Worm (Caenorhabditis elegans): ENCODE data around the gene spe-36.

spe-36 gene

ce11 chrIV:11593415-11594190 is 1.5 kb upstream of the spe-36 start, which contains the start of gene F40F11.3 (continued):
- no peak for TF ChIP-seq F57C9.4 (tag; optimal IDR thresholded peaks at IDR 0.05)
- TF ChIP-seq egl-44 (GFP tag; IDR thresholded peaks at IDR 0.05), result peak; percentile 64; the same call in 1 of the 2 replicates
- peak; percentile 61 for TF ChIP-seq K11D2.4 (GFP tag; IDR thresholded peaks at IDR 0.05)
- no peak; the same call in 1 of the 2 replicates for TF ChIP-seq zfh-2 (GFP tag; conservative IDR thresholded peaks at IDR 0.05)
- peak; percentile 41 for TF ChIP-seq nhr-80 (tag; optimal IDR thresholded peaks at IDR 0.05)
- TF ChIP-seq B0019.2 (GFP tag; conservative IDR thresholded peaks at IDR 0.05), result no peak
- peak; percentile 87 for TF ChIP-seq repo-1 (tag; optimal IDR thresholded peaks at IDR 0.05)
- TF ChIP-seq madf-6 (GFP tag; IDR thresholded peaks at IDR 0.05), result peak; percentile 8; the same call in 1 of the 2 replicates
- TF ChIP-seq C06A6.2 (GFP tag; conservative IDR thresholded peaks at IDR 0.05), result peak; percentile 78; the same call in 1 of the 2 replicates
- TF ChIP-seq lin-54 (GFP tag; optimal IDR thresholded peaks at IDR 0.05), result peak; percentile 65
- peak; percentile 34 for TF ChIP-seq ztf-22 (GFP tag; optimal IDR thresholded peaks at IDR 0.05)
- TF ChIP-seq tbx-9 (tag; optimal IDR thresholded peaks at IDR 0.05; ENCODE audit: borderline replicate concordance), result no peak
- TF ChIP-seq Y67H2A.10 (GFP tag; conservative IDR thresholded peaks at IDR 0.05), result 0 out of 2 replicates have a peak, but pooled peaks have one; percentile 37
- peak; percentile 66; the same call in 1 of the 2 replicates for TF ChIP-seq lin-26 (GFP tag; IDR thresholded peaks at IDR 0.05)
- TF ChIP-seq B0035.1 (tag; optimal IDR thresholded peaks at IDR 0.05), result no peak
- no peak for TF ChIP-seq B0261.1 (tag; optimal IDR thresholded peaks at IDR 0.05)
- no peak for TF ChIP-seq mes-4 (tag; optimal IDR thresholded peaks at IDR 0.05)
- TF ChIP-seq dox-1 (GFP tag; IDR thresholded peaks at IDR 0.05), result peak; percentile 68
- TF ChIP-seq die-1 (tag; optimal IDR thresholded peaks at IDR 0.05), result peak; percentile 54
- no peak for TF ChIP-seq unc-130 (GFP tag; optimal IDR thresholded peaks at IDR 0.05)
- TF ChIP-seq nhr-90 (tag; optimal IDR thresholded peaks at IDR 0.05), result peak; percentile 13
- TF ChIP-seq lsl-1 (GFP tag; optimal IDR thresholded peaks at IDR 0.05), result no peak
- peak; percentile 32 for TF ChIP-seq dpl-1 (GFP tag; optimal IDR thresholded peaks at IDR 0.05)
- TF ChIP-seq somi-1 (GFP tag; optimal IDR thresholded peaks at IDR 0.05), result peak; percentile 16
- peak in 1 of 3 experiments; percentile 82 for TF ChIP-seq lin-35 (GFP tag; optimal IDR thresholded peaks at IDR 0.05)
- TF ChIP-seq let-607 (tag; optimal IDR thresholded peaks at IDR 0.05), result peak in 1 of 2 experiments; percentile 52
- no peak for TF ChIP-seq F39B2.1 (GFP tag; IDR thresholded peaks at IDR 0.05)
- no peak for TF ChIP-seq mxl-1 (tag; optimal IDR thresholded peaks at IDR 0.05)
- TF ChIP-seq snpc-1.3 (tag; optimal IDR thresholded peaks at IDR 0.05; ENCODE audit: insufficient read depth), result no peak
- TF ChIP-seq F33H1.4 (GFP tag; IDR thresholded peaks at IDR 0.05), result peak; percentile 34; the same call in 1 of the 2 replicates
- no peak for TF ChIP-seq hsf-1 (GFP tag; IDR thresholded peaks at IDR 0.05)
- TF ChIP-seq madf-10 (tag; optimal IDR thresholded peaks at IDR 0.05), result peak; percentile 71
- 0 out of 2 replicates have a peak, but pooled peaks have one; percentile 48 for TF ChIP-seq madf-3 (GFP tag; IDR thresholded peaks at IDR 0.05)
- TF ChIP-seq hmg-1.2 (GFP tag; IDR thresholded peaks at IDR 0.05), result peak; percentile 96
- no peak for TF ChIP-seq attf-3 (GFP tag; conservative IDR thresholded peaks at IDR 0.05)
- peak; percentile 26 for TF ChIP-seq B0336.3 (GFP tag; IDR thresholded peaks at IDR 0.05)
- peak; percentile 73 for TF ChIP-seq ekl-4 (GFP tag; IDR thresholded peaks at IDR 0.05)
- no peak for TF ChIP-seq nfya-1 (tag; optimal IDR thresholded peaks at IDR 0.05; ENCODE audit: borderline replicate concordance, insufficient read depth)
- no peak; the same call in 1 of the 2 replicates for TF ChIP-seq ceh-58 (GFP tag; IDR thresholded peaks at IDR 0.05)
- TF ChIP-seq T07F8.4 (tag; optimal IDR thresholded peaks at IDR 0.05), result no peak
- TF ChIP-seq nfya-2 (GFP tag; IDR thresholded peaks at IDR 0.05), result 0 out of 2 replicates have a peak, but pooled peaks have one; percentile 10
- TF ChIP-seq pbrm-1 (GFP tag; IDR thresholded peaks at IDR 0.05), result peak; percentile 73
- TF ChIP-seq C17E4.6 (GFP tag; IDR thresholded peaks at IDR 0.05), result no peak
- TF ChIP-seq ceh-27 (GFP tag; optimal IDR thresholded peaks at IDR 0.05), result peak; percentile 94
- peak; percentile 83 for TF ChIP-seq Y56A3A.18 (GFP tag; IDR thresholded peaks at IDR 0.05)
- no peak for TF ChIP-seq F52B5.7 (tag; optimal IDR thresholded peaks at IDR 0.05)

Measured in whole organism, young adult.